Worm (Caenorhabditis elegans): ENCODE data around the gene C49C8.6.

DNA sequence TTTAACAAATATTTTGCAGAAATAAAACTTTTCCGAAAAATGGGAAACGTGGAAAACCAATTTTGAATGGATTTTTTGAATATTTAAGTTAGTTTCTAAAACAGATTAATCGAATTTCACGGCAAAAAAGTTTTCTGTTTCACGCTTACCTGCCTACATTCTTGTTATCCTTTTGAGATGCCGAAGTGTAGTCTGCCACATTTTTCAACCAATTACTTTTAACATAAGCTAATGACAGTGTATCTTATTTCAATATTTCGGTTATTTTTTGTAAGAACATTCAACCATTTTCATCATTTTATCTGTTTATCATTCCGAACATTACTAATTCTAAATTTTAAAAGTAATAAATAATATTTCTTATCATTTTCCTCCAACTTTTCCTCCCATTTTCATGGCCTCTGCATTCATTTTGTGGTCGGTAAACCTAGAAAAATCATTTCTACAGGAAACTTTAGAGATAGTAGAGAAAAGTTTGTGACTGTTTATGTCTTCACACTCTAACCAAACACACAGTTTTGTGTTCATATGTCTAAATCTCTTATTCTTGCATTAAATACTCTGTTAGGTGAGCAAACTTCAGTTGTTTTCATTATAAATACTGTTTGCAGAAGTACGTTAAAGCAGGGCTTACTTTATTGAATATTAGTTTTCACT lies 46.0 kb downstream of the C49C8.6 start, which contains the start of the genes F42A9.17 and cyp-33E2:
- TF ChIP-seq nhr-237 (tag; optimal IDR thresholded peaks at IDR 0.05) = no peak
- TF ChIP-seq dsc-1 (tag; optimal IDR thresholded peaks at IDR 0.05) = no peak
- TF ChIP-seq snpc-4 (tag; optimal IDR thresholded peaks at IDR 0.05) = no peak
- no peak for TF ChIP-seq ztf-4 (tag; optimal IDR thresholded peaks at IDR 0.05)
- TF ChIP-seq aly-2 (tag; optimal IDR thresholded peaks at IDR 0.05) = no peak
- no peak for TF ChIP-seq egl-27 (tag; optimal IDR thresholded peaks at IDR 0.05)
- TF ChIP-seq ceh-8 (GFP tag; optimal IDR thresholded peaks at IDR 0.05) = no peak

Data from whole organism, L1 larva.